Worm (Caenorhabditis elegans) whole organism, early embryonic: ENCODE data around the gene thn-2.

Experiments
- B0310.2 ChIP-seq: sonication (generic microtip); optimal IDR thresholded peaks from 2 replicates; lab custom pipeline; 2016; ENCODE audit warnings: mild to moderate bottlenecking, missing genetic modification characterization, missing compliant biosample characterization
- F13C5.2 ChIP-seq: sonication (generic microtip); optimal IDR thresholded peaks from 2 replicates; lab custom pipeline; 2017; ENCODE audit warnings: mild to moderate bottlenecking, missing genetic modification characterization, inconsistent platforms, missing compliant biosample characterization
- aly-1 ChIP-seq: sonication (generic microtip); optimal IDR thresholded peaks from 2 replicates; lab custom pipeline; 2016; ENCODE audit warnings: missing genetic modification characterization, missing compliant biosample characterization
- ama-1 ChIP-seq: fragments of 150-350 bp; optimal IDR thresholded peaks from 2 replicates; lab custom pipeline; 2014
- ceh-13 ChIP-seq: fragments of 200-800 bp; sonication (Bioruptor generic); optimal IDR thresholded peaks from 2 replicates; lab custom pipeline; 2018; ENCODE audit warnings: mild to moderate bottlenecking, missing genetic modification characterization, missing compliant biosample characterization
- ceh-36 ChIP-seq: sonication (generic microtip); optimal IDR thresholded peaks from 2 replicates; lab custom pipeline; 2016; ENCODE audit warnings: missing genetic modification characterization, inconsistent platforms, missing compliant biosample characterization
- ets-7 ChIP-seq: sonication (generic microtip); optimal IDR thresholded peaks from 2 replicates; lab custom pipeline; 2016; ENCODE audit warnings: missing genotype, missing genetic modification characterization, missing compliant biosample characterization
- flt-1 ChIP-seq: fragments of 200-800 bp; sonication (Bioruptor generic); IDR thresholded peaks from 2 replicates; pipeline ENCODE4 v1.3.6; 2022; ENCODE audit warnings: missing genetic modification characterization, missing compliant biosample characterization
- hmbx-1 ChIP-seq: sonication (generic microtip); optimal IDR thresholded peaks from 2 replicates; lab custom pipeline; 2016; ENCODE audit warnings: mild to moderate bottlenecking, missing genetic modification characterization, missing compliant biosample characterization
- hmg-4 ChIP-seq: fragments of 200-800 bp; sonication (Bioruptor generic); optimal IDR thresholded peaks from 2 replicates; lab custom pipeline; 2018; ENCODE audit warnings: mild to moderate bottlenecking, missing genetic modification characterization, missing compliant biosample characterization
- hnd-1 ChIP-seq: sonication (generic microtip); optimal IDR thresholded peaks from 2 replicates; lab custom pipeline; 2016; ENCODE audit warnings: missing genetic modification characterization, missing compliant biosample characterization
- pes-1 ChIP-seq: fragments of 200-800 bp; sonication (Bioruptor generic); IDR thresholded peaks from 2 replicates; pipeline ENCODE4 v1.3.6; 2022; ENCODE audit warnings: missing genetic modification reagents, missing genetic modification characterization, missing compliant biosample characterization
- scrt-1 ChIP-seq: fragments of 200-800 bp; sonication (Bioruptor generic); IDR thresholded peaks from 2 replicates; pipeline ENCODE4 v1.3.6; 2022; ENCODE audit warnings: missing genetic modification characterization, missing compliant biosample characterization
- sea-1 ChIP-seq: fragments of 200-800 bp; sonication (Bioruptor generic); conservative IDR thresholded peaks from 2 replicates; pipeline ENCODE4 v1.3.6; 2022; ENCODE audit warnings: missing genetic modification characterization, missing compliant biosample characterization
- tbx-11 ChIP-seq: fragments of 200-800 bp; sonication (Bioruptor generic); IDR thresholded peaks from 2 replicates; pipeline ENCODE4 v1.3.6; 2022; ENCODE audit warnings: missing genetic modification characterization, missing compliant biosample characterization
- tbx-37 ChIP-seq: fragments of 200-800 bp; sonication (Bioruptor generic); conservative IDR thresholded peaks from 2 replicates; pipeline ENCODE4 v1.3.6; 2022; ENCODE audit warnings: missing genetic modification reagents, missing genetic modification characterization, missing compliant biosample characterization
- tra-4 ChIP-seq: sonication (generic microtip); optimal IDR thresholded peaks from 2 replicates; lab custom pipeline; 2017; ENCODE audit warnings: missing genetic modification characterization, missing compliant biosample characterization

The thn-2 gene

ce11 chrIV:12371340-12371739 is 11.6 kb upstream of the thn-2 start:
- TF ChIP-seq scrt-1 (GFP tag; lab: Robert Waterston, UW): no peak
- TF ChIP-seq tra-4 (tag; lab: Kevin White, UChicago): no peak
- TF ChIP-seq ceh-36 (tag; lab: Kevin White, UChicago): no peak
- no peak for TF ChIP-seq sea-1 (GFP tag; lab: Robert Waterston, UW)
- TF ChIP-seq tbx-37 (GFP tag; lab: Robert Waterston, UW): no peak
- no peak for TF ChIP-seq hnd-1
- TF ChIP-seq aly-1 (tag; lab: Kevin White, UChicago): no peak
- no peak for TF ChIP-seq B0310.2 (tag; lab: Kevin White, UChicago)
- TF ChIP-seq F13C5.2 (tag; lab: Kevin White, UChicago): no peak
- TF ChIP-seq ets-7 (tag; lab: Kevin White, UChicago): no peak
- no peak for TF ChIP-seq ama-1 (lab: Kevin White, UChicago)
- TF ChIP-seq pes-1: no peak
- TF ChIP-seq hmg-4 (GFP tag; lab: Kevin White, UChicago): no peak
- TF ChIP-seq ceh-13 (GFP tag; lab: Kevin White, UChicago): no peak
- TF ChIP-seq flt-1: no peak
- TF ChIP-seq tbx-11: no peak
- no peak for TF ChIP-seq hmbx-1

- TF ChIP-seq tra-4 (tag; lab: Kevin White, UChicago) (no peak), tbx-11 (no peak), tbx-37 (GFP tag; lab: Robert Waterston, UW) (no peak), hmg-4 (GFP tag; lab: Kevin White, UChicago) (no peak), scrt-1 (GFP tag; lab: Robert Waterston, UW) (no peak), flt-1 (peak; percentile 41; the same call in 1 of the 2 replicates), sea-1 (GFP tag; lab: Robert Waterston, UW) (no peak), F13C5.2 (tag; lab: Kevin White, UChicago) (peak; percentile 37), hmbx-1 (no peak), ama-1 (lab: Kevin White, UChicago) (peak; percentile 67), ceh-36 (tag; lab: Kevin White, UChicago) (peak; percentile 28), aly-1 (tag; lab: Kevin White, UChicago) (no peak)
Measured at ce11 chrIV:12371879-12372278, 11.1 kb upstream of the thn-2 start, which contains the start of gene wdr-46. Gene wdr-46 (plus strand): TSS chrIV:12372253.

- TF ChIP-seq tbx-37 (GFP tag; lab: Robert Waterston, UW) (no peak), sea-1 (GFP tag; lab: Robert Waterston, UW) (no peak)
Measured at ce11 chrIV:12376021-12376420, 6.9 kb upstream of the thn-2 start, which contains the start of gene atz-1. Gene atz-1 (minus strand): TSS chrIV:12376121.

ce11 chrIV:12378919-12379318 is 4.1 kb upstream of the thn-2 start:
- TF ChIP-seq pes-1: no peak
- no peak for TF ChIP-seq ama-1 (lab: Kevin White, UChicago)
- TF ChIP-seq aly-1 (tag; lab: Kevin White, UChicago): no peak
- TF ChIP-seq B0310.2 (tag; lab: Kevin White, UChicago): no peak
- no peak for TF ChIP-seq hmg-4 (GFP tag; lab: Kevin White, UChicago)
- no peak for TF ChIP-seq sea-1 (GFP tag; lab: Robert Waterston, UW)
- no peak for TF ChIP-seq flt-1
- no peak for TF ChIP-seq tbx-11
- TF ChIP-seq tbx-37 (GFP tag; lab: Robert Waterston, UW): no peak
- TF ChIP-seq F13C5.2 (tag; lab: Kevin White, UChicago): no peak
- no peak for TF ChIP-seq ceh-36 (tag; lab: Kevin White, UChicago)
- no peak for TF ChIP-seq hnd-1
- no peak for TF ChIP-seq ets-7 (tag; lab: Kevin White, UChicago)
- TF ChIP-seq scrt-1 (GFP tag; lab: Robert Waterston, UW): no peak
- TF ChIP-seq tra-4 (tag; lab: Kevin White, UChicago): no peak
- no peak for TF ChIP-seq hmbx-1
- no peak for TF ChIP-seq ceh-13 (GFP tag; lab: Kevin White, UChicago)

- no peak for TF ChIP-seq ets-7 (tag; lab: Kevin White, UChicago)
- no peak for TF ChIP-seq hmg-4 (GFP tag; lab: Kevin White, UChicago)
- no peak for TF ChIP-seq tbx-11
- no peak for TF ChIP-seq hmbx-1
- no peak for TF ChIP-seq ceh-13 (GFP tag; lab: Kevin White, UChicago)
- no peak for TF ChIP-seq scrt-1 (GFP tag; lab: Robert Waterston, UW)
- no peak for TF ChIP-seq tra-4 (tag; lab: Kevin White, UChicago)
- no peak for TF ChIP-seq ama-1 (lab: Kevin White, UChicago)
- no peak for TF ChIP-seq hnd-1
- no peak for TF ChIP-seq ceh-36 (tag; lab: Kevin White, UChicago)
- TF ChIP-seq F13C5.2 (tag; lab: Kevin White, UChicago): no peak
Measured at ce11 chrIV:12379784-12380183, 3.2 kb upstream of the thn-2 start, which contains the start of gene thn-1. Gene thn-1 (plus strand): TSS chrIV:12380084.

- TF ChIP-seq flt-1 (no peak), ets-7 (tag; lab: Kevin White, UChicago) (no peak), hmbx-1 (no peak), tbx-11 (no peak), sea-1 (GFP tag; lab: Robert Waterston, UW) (no peak), tbx-37 (GFP tag; lab: Robert Waterston, UW) (no peak), F13C5.2 (tag; lab: Kevin White, UChicago) (no peak), scrt-1 (GFP tag; lab: Robert Waterston, UW) (no peak), hnd-1 (no peak), aly-1 (tag; lab: Kevin White, UChicago) (no peak), ceh-36 (tag; lab: Kevin White, UChicago) (no peak), ceh-13 (GFP tag; lab: Kevin White, UChicago) (no peak), tra-4 (tag; lab: Kevin White, UChicago) (no peak), ama-1 (lab: Kevin White, UChicago) (no peak), pes-1 (no peak), hmg-4 (GFP tag; lab: Kevin White, UChicago) (no peak), B0310.2 (tag; lab: Kevin White, UChicago) (no peak)
Measured at ce11 chrIV:12385061-12385460, 2.1 kb downstream of the thn-2 start, which contains the start of gene F28D1.6. Gene F28D1.6 (minus strand): TSS chrIV:12385161.

ce11 chrIV:12389951-12390350 is 7.0 kb downstream of the thn-2 start, which contains the start of gene spe-45:
Gene spe-45 (minus strand): TSS chrIV:12390095.
- TF ChIP-seq flt-1: no peak
